Fruit fly (Drosophila melanogaster): Measurements from ENCODE around the gene escl.
A peak's percentile ranks its signal among the peaks of the same experiment; 100 is the strongest.

The escl gene

DNA sequence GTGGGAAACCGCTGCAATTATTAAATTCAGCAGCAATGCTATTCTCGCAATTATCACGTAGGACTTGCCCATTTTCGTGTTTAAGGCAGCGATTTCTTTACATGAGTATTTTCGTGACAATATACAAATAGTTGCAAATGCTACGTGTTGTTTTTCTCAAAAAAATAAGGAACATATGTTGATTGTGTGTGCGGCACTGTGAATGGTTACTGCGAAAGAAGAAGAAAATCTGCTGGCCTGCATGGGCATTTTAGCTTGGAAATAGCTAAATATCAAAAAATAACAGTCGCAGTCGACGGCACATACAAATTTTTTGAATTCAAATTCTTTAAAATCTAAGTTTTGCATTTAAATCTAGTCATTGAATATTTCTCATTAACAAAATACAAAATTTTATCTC is 49.8 kb downstream of the escl start, which contains the start of gene CG6766 (continued):
- TF ChIP-seq CG9817 (tag; optimal IDR thresholded peaks at IDR 0.05) (no peak), danr (GFP tag; IDR thresholded peaks at IDR 0.05) (no peak), sd (tag; optimal IDR thresholded peaks at IDR 0.05) (peak; percentile 62), cg (GFP tag; optimal IDR thresholded peaks at IDR 0.05) (no peak), eve (GFP tag; optimal IDR thresholded peaks at IDR 0.05) (no peak), org-1 (GFP tag; optimal IDR thresholded peaks at IDR 0.05) (no peak), hth (optimal IDR thresholded peaks at IDR 0.05) (no peak), ro (GFP tag; IDR thresholded peaks at IDR 0.05) (no peak), Usf (GFP tag; optimal IDR thresholded peaks at IDR 0.05) (no peak), ewg (GFP tag; optimal IDR thresholded peaks at IDR 0.05) (no peak), CG11085 (GFP tag; IDR thresholded peaks at IDR 0.05) (no peak), CG9437 (GFP tag; optimal IDR thresholded peaks at IDR 0.05) (no peak), CG42726 (GFP tag; IDR thresholded peaks at IDR 0.05; ENCODE audit: partially characterized antibody) (no peak), abd-A (tag; optimal IDR thresholded peaks at IDR 0.05) (no peak), Blimp-1 (GFP tag; optimal IDR thresholded peaks at IDR 0.05) (no peak), insv (GFP tag; optimal IDR thresholded peaks at IDR 0.05) (no peak), CG6683 (GFP tag; optimal IDR thresholded peaks at IDR 0.05) (no peak), NK7.1 (GFP tag; optimal IDR thresholded peaks at IDR 0.05) (no peak), CG12299 (tag; optimal IDR thresholded peaks at IDR 0.05) (no peak), CG16813 (GFP tag; IDR thresholded peaks at IDR 0.05; ENCODE audit: partially characterized antibody) (no peak), CG9609 (GFP tag; optimal IDR thresholded peaks at IDR 0.05) (no peak), CG4424 (GFP tag; optimal IDR thresholded peaks at IDR 0.05) (no peak), C15 (GFP tag; IDR thresholded peaks at IDR 0.05) (no peak), CG10654 (GFP tag; optimal IDR thresholded peaks at IDR 0.05) (no peak), CkIIα-i1 (GFP tag; IDR thresholded peaks at IDR 0.05) (no peak), CG10431 (GFP tag; optimal IDR thresholded peaks at IDR 0.05) (no peak), kay (GFP tag; optimal IDR thresholded peaks at IDR 0.05) (no peak), CG5245 (GFP tag; optimal IDR thresholded peaks at IDR 0.05) (no peak), CG12942 (GFP tag; optimal IDR thresholded peaks at IDR 0.05) (no peak), CG4617 (GFP tag; optimal IDR thresholded peaks at IDR 0.05; ENCODE audit: borderline replicate concordance) (peak; percentile 65), CG13775 (GFP tag; optimal IDR thresholded peaks at IDR 0.05) (no peak), pnt (GFP tag; optimal IDR thresholded peaks at IDR 0.05) (no peak), ham (GFP tag; IDR thresholded peaks at IDR 0.05) (no peak), CG33213 (GFP tag; optimal IDR thresholded peaks at IDR 0.05) (no peak), CG1233 (GFP tag; optimal IDR thresholded peaks at IDR 0.05) (no peak), Hr3 (GFP tag; optimal IDR thresholded peaks at IDR 0.05) (no peak), CG10959 (GFP tag; IDR thresholded peaks at IDR 0.05) (no peak), CG34422 (GFP tag; IDR thresholded peaks at IDR 0.05) (no peak; the same call in 2 of the 3 replicates), Dbx (GFP tag; IDR thresholded peaks at IDR 0.05) (no peak), knrl (GFP tag; IDR thresholded peaks at IDR 0.05; ENCODE audit: partially characterized antibody) (no peak; the same call in 2 of the 3 replicates), CG7556 (GFP tag; optimal IDR thresholded peaks at IDR 0.05) (no peak), D19A (tag; optimal IDR thresholded peaks at IDR 0.05) (no peak), CG14441 (GFP tag; IDR thresholded peaks at IDR 0.05) (no peak), pfk (GFP tag; optimal IDR thresholded peaks at IDR 0.05) (no peak), ac (GFP tag; optimal IDR thresholded peaks at IDR 0.05) (no peak), CG11398 (GFP tag; optimal IDR thresholded peaks at IDR 0.05) (no peak), Dip2 (GFP tag; IDR thresholded peaks at IDR 0.05) (no peak), Camta (GFP tag; optimal IDR thresholded peaks at IDR 0.05) (no peak), cato (GFP tag; optimal IDR thresholded peaks at IDR 0.05; ENCODE audit: borderline replicate concordance) (no peak), lab (GFP tag; optimal IDR thresholded peaks at IDR 0.05) (no peak), CHES-1-like (GFP tag; optimal IDR thresholded peaks at IDR 0.05) (peak; percentile 5), CG7987 (GFP tag; optimal IDR thresholded peaks at IDR 0.05) (no peak)

Data from whole organism, embryonic.